Worm (Caenorhabditis elegans) whole organism, mixed stage, embryonic: ENCODE results near the gene F27E5.8.

Experiments used
- blmp-1 ChIP-seq: fragments of 150-350 bp; optimal IDR thresholded peaks from 2 replicates; lab custom pipeline; 2014; ENCODE audit warnings: missing biosample characterization, missing genetic modification characterization
- ces-1 ChIP-seq: fragments of 150-350 bp; optimal IDR thresholded peaks from 2 replicates; lab custom pipeline; 2014; ENCODE audit warnings: missing biosample characterization, missing genetic modification reagents, missing genetic modification characterization
- nhr-12 ChIP-seq: fragments of 150-350 bp; optimal IDR thresholded peaks from 2 replicates; lab custom pipeline; 2014; ENCODE audit warnings: missing biosample characterization, missing genetic modification characterization
- nhr-2 ChIP-seq: fragments of 150-350 bp; optimal IDR thresholded peaks from 2 replicates; lab custom pipeline; 2014; ENCODE audit warnings: missing biosample characterization, missing genetic modification characterization
- nhr-237 ChIP-seq: fragments of 150-350 bp; optimal IDR thresholded peaks from 2 replicates; lab custom pipeline; 2014; ENCODE audit warnings: missing biosample characterization, missing genetic modification characterization
- nhr-28 ChIP-seq: fragments of 150-350 bp; optimal IDR thresholded peaks from 2 replicates; lab custom pipeline; 2014; ENCODE audit warnings: missing biosample characterization, missing genetic modification characterization
- pha-4 ChIP-seq: fragments of 150-350 bp; optimal IDR thresholded peaks from 2 replicates; lab custom pipeline; 2018; ENCODE audit warnings: missing biosample characterization, missing genetic modification reagents, missing genetic modification characterization
- snpc-4 ChIP-seq: fragments of 150-350 bp; optimal IDR thresholded peaks from 2 replicates; lab custom pipeline; 2014; ENCODE audit warnings: missing biosample characterization, missing genetic modification characterization
- unc-39 ChIP-seq: fragments of 150-350 bp; optimal IDR thresholded peaks from 2 replicates; lab custom pipeline; 2014; ENCODE audit warnings: missing biosample characterization, missing genetic modification characterization
- unc-62 ChIP-seq: fragments of 150-350 bp; optimal IDR thresholded peaks from 2 replicates; lab custom pipeline; 2014; ENCODE audit warnings: missing biosample characterization, missing genetic modification reagents, missing genetic modification characterization
- ztf-11 ChIP-seq: fragments of 150-350 bp; optimal IDR thresholded peaks from 2 replicates; lab custom pipeline; 2014; ENCODE audit warnings: missing biosample characterization, missing genetic modification characterization

DNA sequence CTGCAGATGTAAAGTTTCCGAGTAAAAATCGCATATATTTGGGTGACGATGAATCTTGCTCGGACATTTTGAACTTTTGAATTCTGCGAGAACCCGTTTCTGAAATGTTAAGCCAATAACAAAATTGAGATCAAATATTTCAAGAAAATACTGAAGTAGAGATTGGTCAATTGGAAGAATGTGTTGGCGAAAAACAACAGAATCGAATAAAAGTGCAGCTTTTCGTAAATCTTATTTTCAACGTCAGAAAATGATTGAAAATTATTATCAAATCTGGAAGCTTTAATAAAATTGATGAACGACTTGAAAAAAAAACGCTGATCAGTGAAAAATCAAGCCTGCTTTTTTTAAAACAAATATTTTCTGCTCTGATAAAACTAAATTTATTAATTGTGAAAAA is at the start of gene F27E5.8:
- no peak for TF ChIP-seq nhr-28
- TF ChIP-seq ces-1 (GFP tag; lab: Kevin White, UChicago) = no peak
- no peak for TF ChIP-seq ztf-11 (tag; lab: Kevin White, UChicago)
- TF ChIP-seq nhr-2 (tag; lab: Kevin White, UChicago) = no peak
- no peak for TF ChIP-seq pha-4 (tag; lab: Kevin White, UChicago)
- no peak for TF ChIP-seq nhr-237 (tag; lab: Kevin White, UChicago)
- no peak for TF ChIP-seq snpc-4 (tag; lab: Kevin White, UChicago)
- no peak for TF ChIP-seq nhr-12 (tag; lab: Kevin White, UChicago)
- no peak for TF ChIP-seq unc-39 (tag; lab: Kevin White, UChicago)
- no peak for TF ChIP-seq unc-62 (GFP tag; lab: Kevin White, UChicago)
- no peak for TF ChIP-seq blmp-1 (tag; lab: Kevin White, UChicago)
